Worm (Caenorhabditis elegans): ENCODE data around the gene clec-35.

clec-35 gene

DNA sequence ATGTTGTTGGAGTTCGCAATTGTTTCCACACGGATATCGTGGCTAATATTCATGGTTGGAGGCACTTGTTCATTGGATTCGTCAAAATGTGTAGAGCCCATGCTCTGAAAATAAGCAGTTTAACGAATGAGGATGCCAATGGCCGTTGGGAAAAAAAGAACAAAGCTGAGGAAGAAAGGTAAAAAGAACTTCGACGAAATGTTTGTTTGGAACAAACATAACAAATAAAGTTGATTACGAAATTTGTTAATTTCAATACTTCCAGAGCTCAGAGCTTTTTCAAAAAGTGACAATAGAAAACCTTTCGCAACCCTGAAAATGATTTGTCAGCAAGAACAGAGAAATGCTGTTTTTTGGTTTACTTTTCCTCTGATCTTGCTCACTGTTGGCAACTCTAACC is 26.2 kb upstream of the clec-35 start, which contains the start of gene F09C6.3:
TSS of gene F09C6.3 (minus strand) at position 101 of the 400 bp plus-strand sequence.
- TF ChIP-seq ztf-23 (GFP tag; IDR thresholded peaks at IDR 0.05) (no peak), ref-1 (GFP tag; conservative IDR thresholded peaks at IDR 0.05) (no peak), klf-2 (GFP tag; conservative IDR thresholded peaks at IDR 0.05) (no peak), T22C8.4 (GFP tag; IDR thresholded peaks at IDR 0.05) (no peak), tab-1 (GFP tag; IDR thresholded peaks at IDR 0.05) (no peak), flt-1 (GFP tag; IDR thresholded peaks at IDR 0.05) (no peak), med-1 (GFP tag; optimal IDR thresholded peaks at IDR 0.05; ENCODE audit: insufficient read depth) (no peak), cog-1 (tag; optimal IDR thresholded peaks at IDR 0.05) (no peak), ztf-29 (GFP tag; IDR thresholded peaks at IDR 0.05) (no peak)

ce11 chrV:16879532-16879931 is 25.7 kb upstream of the clec-35 start:
- no peak for TF ChIP-seq med-1 (GFP tag; optimal IDR thresholded peaks at IDR 0.05; ENCODE audit: insufficient read depth)
- no peak for TF ChIP-seq ztf-23 (GFP tag; IDR thresholded peaks at IDR 0.05)
- no peak for TF ChIP-seq flt-1 (GFP tag; IDR thresholded peaks at IDR 0.05)
- no peak for TF ChIP-seq tab-1 (GFP tag; IDR thresholded peaks at IDR 0.05)
- no peak for TF ChIP-seq ztf-29 (GFP tag; IDR thresholded peaks at IDR 0.05)
- TF ChIP-seq T22C8.4 (GFP tag; IDR thresholded peaks at IDR 0.05), result no peak
- TF ChIP-seq ref-1 (GFP tag; conservative IDR thresholded peaks at IDR 0.05), result no peak
- TF ChIP-seq klf-2 (GFP tag; conservative IDR thresholded peaks at IDR 0.05), result no peak
- TF ChIP-seq cog-1 (tag; optimal IDR thresholded peaks at IDR 0.05), result no peak

ce11 chrV:16874966-16875365 is 21.1 kb upstream of the clec-35 start, which contains the start of gene F49A5.10:
Gene F49A5.10, plus strand, starts transcription at chrV:16875266.
- TF ChIP-seq med-1 (GFP tag; optimal IDR thresholded peaks at IDR 0.05; ENCODE audit: insufficient read depth), result no peak
- no peak for TF ChIP-seq flt-1 (GFP tag; IDR thresholded peaks at IDR 0.05)
- TF ChIP-seq cog-1 (tag; optimal IDR thresholded peaks at IDR 0.05), result no peak
- no peak for TF ChIP-seq T22C8.4 (GFP tag; IDR thresholded peaks at IDR 0.05)
- TF ChIP-seq ztf-29 (GFP tag; IDR thresholded peaks at IDR 0.05), result no peak
- TF ChIP-seq ztf-23 (GFP tag; IDR thresholded peaks at IDR 0.05), result no peak

DNA sequence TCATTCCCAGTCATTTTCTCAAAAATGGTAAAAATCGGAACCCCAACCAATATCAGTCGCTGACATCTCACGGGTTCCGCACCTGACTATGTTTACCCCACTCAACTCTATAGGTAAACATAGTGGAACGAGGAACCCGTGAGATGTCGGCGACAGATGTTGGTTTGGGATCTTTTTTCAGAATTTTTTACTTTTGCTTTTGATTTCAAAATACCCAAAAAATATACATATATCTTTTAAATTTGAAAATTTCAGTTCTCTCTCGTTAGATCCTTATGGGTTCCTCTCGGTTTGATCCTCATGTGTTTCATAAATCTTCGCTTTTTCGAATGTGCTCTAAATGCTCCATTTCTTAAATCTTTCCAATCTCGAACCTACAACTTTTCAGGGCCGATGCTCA is 19.8 kb upstream of the clec-35 start, which contains the start of gene srw-23:
TSS of gene srw-23 (plus strand) at position 301 of the 400 bp plus-strand sequence.
- no peak for TF ChIP-seq ztf-29 (GFP tag; IDR thresholded peaks at IDR 0.05)

DNA sequence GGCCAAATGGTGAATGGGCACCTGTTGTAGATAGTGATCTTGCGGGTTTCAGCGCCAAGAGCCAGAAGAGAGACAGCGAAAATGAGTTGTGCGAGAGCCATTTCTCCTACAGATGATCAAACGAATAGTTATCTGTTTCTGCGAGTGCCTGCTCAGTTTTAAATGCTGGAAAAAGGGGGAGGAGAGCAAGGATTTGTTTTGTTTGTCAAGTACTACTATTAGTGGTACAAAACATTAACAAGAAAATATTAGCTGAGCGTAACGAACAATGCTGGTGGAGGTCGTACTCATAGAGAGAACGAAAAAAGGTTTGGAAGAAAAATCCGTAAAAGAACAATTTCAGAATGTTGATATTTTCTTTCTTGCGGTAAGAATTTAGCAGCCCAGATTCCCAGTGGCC is 17.5 kb upstream of the clec-35 start, which contains the start of gene thn-4:
TSS of gene thn-4 (minus strand) at position 101 of the 400 bp plus-strand sequence.
- TF ChIP-seq med-1 (GFP tag; optimal IDR thresholded peaks at IDR 0.05; ENCODE audit: insufficient read depth), result no peak
- TF ChIP-seq cog-1 (tag; optimal IDR thresholded peaks at IDR 0.05), result no peak

DNA sequence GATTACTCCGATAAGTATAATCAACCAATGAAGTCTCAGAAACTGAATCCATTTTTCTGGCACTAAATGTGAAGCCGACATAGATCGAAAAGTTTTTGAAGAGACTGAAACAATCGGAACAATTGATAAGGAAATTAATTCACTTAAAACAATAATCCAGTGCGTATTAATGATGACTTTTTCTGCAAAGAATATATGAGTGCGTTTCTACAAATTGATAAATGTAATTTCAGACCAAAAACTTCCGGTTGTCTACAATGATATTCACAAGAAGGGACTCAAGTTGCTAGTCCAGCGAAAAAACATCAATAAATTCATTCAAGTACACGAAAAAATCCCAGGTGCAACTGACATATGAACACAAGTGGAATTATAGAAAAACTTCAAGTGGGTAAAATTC is 15.9 kb upstream of the clec-35 start, which contains the start of gene clec-33:
TSS of gene clec-33 (minus strand) at position 101 of the 400 bp plus-strand sequence.
- TF ChIP-seq flt-1 (GFP tag; IDR thresholded peaks at IDR 0.05) (no peak), ref-1 (GFP tag; conservative IDR thresholded peaks at IDR 0.05) (no peak), klf-2 (GFP tag; conservative IDR thresholded peaks at IDR 0.05) (no peak), tab-1 (GFP tag; IDR thresholded peaks at IDR 0.05) (no peak), ztf-29 (GFP tag; IDR thresholded peaks at IDR 0.05) (no peak), T22C8.4 (GFP tag; IDR thresholded peaks at IDR 0.05) (no peak)

DNA sequence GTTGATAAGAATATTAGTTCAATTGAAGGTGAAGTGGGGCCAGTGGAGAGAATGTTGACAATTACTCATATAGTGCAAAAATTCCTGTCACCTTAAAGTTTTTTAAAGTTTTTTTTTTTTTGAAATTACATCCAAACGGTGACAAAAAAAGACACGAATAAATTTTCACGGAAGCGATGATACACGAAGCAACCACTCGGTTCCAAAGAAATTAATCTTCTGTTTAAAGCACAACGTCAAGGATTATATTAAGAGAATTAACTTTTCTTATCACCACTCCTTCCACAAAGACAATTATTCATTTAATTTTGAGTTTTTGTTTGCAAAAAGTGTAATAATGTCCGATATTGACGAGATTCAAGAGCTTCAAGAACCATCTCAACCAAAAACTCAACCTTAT is 11.5 kb upstream of the clec-35 start, which contains the start of gene clec-28:
TSS of gene clec-28 (plus strand) at position 301 of the 400 bp plus-strand sequence.
- TF ChIP-seq flt-1 (GFP tag; IDR thresholded peaks at IDR 0.05), result no peak
- no peak for TF ChIP-seq T22C8.4 (GFP tag; IDR thresholded peaks at IDR 0.05)
- TF ChIP-seq ref-1 (GFP tag; conservative IDR thresholded peaks at IDR 0.05), result no peak

DNA sequence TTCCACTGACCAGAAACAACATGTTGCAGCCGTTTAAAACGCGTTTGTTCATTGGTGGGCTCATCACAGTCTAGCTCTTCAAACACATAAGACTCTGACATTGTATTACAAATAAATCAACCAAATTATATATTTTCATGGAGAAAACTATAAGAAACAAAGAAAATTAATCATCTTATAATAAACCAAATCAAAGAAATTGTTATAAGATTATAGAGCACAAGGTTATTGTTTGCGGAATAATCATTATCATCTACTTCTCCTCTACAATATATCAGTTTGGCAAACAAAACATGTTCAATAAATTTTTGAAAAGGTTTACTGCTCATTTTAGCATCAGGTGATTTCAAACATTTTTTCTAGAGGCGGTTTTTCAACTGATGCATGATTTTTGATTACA is 7.9 kb upstream of the clec-35 start, which contains the start of the genes clec-32 and clec-24:
TSS of gene clec-32 (minus strand) at position 101 of the 400 bp plus-strand sequence.
TSS of gene clec-24 (plus strand) at position 294 of the 400 bp plus-strand sequence.
- TF ChIP-seq flt-1 (GFP tag; IDR thresholded peaks at IDR 0.05) (no peak), T22C8.4 (GFP tag; IDR thresholded peaks at IDR 0.05) (no peak), cog-1 (tag; optimal IDR thresholded peaks at IDR 0.05) (no peak), ztf-29 (GFP tag; IDR thresholded peaks at IDR 0.05) (no peak), klf-2 (GFP tag; conservative IDR thresholded peaks at IDR 0.05) (no peak), tab-1 (GFP tag; IDR thresholded peaks at IDR 0.05) (no peak), ref-1 (GFP tag; conservative IDR thresholded peaks at IDR 0.05) (no peak), med-1 (GFP tag; optimal IDR thresholded peaks at IDR 0.05; ENCODE audit: insufficient read depth) (no peak)

ce11 chrV:16857977-16858479 is 4.2 kb upstream of the clec-35 start, which contains the start of the genes clec-31 and clec-22:
Gene clec-31, minus strand, starts transcription at chrV:16858077.
Gene clec-22, plus strand, starts transcription at chrV:16858429.
- TF ChIP-seq ztf-23 (GFP tag; IDR thresholded peaks at IDR 0.05), result no peak

- TF ChIP-seq T22C8.4 (GFP tag; IDR thresholded peaks at IDR 0.05) (no peak), ztf-23 (GFP tag; IDR thresholded peaks at IDR 0.05) (no peak), med-1 (GFP tag; optimal IDR thresholded peaks at IDR 0.05; ENCODE audit: insufficient read depth) (no peak), cog-1 (tag; optimal IDR thresholded peaks at IDR 0.05) (no peak), klf-2 (GFP tag; conservative IDR thresholded peaks at IDR 0.05) (no peak), ztf-29 (GFP tag; IDR thresholded peaks at IDR 0.05) (no peak), tab-1 (GFP tag; IDR thresholded peaks at IDR 0.05) (no peak), flt-1 (GFP tag; IDR thresholded peaks at IDR 0.05) (no peak), ref-1 (GFP tag; conservative IDR thresholded peaks at IDR 0.05) (no peak)
Measured at ce11 chrV:16852002-16852401, 1.9 kb downstream of the clec-35 start, which contains the start of gene clec-37. Gene clec-37, minus strand, starts transcription at chrV:16852102.

- no peak for TF ChIP-seq ztf-29 (GFP tag; IDR thresholded peaks at IDR 0.05)
- TF ChIP-seq T22C8.4 (GFP tag; IDR thresholded peaks at IDR 0.05), result no peak
- no peak for TF ChIP-seq ztf-23 (GFP tag; IDR thresholded peaks at IDR 0.05)
- no peak for TF ChIP-seq med-1 (GFP tag; optimal IDR thresholded peaks at IDR 0.05; ENCODE audit: insufficient read depth)
- TF ChIP-seq cog-1 (tag; optimal IDR thresholded peaks at IDR 0.05), result no peak
- no peak for TF ChIP-seq klf-2 (GFP tag; conservative IDR thresholded peaks at IDR 0.05)
- no peak for TF ChIP-seq tab-1 (GFP tag; IDR thresholded peaks at IDR 0.05)
- no peak for TF ChIP-seq ref-1 (GFP tag; conservative IDR thresholded peaks at IDR 0.05)
- no peak for TF ChIP-seq flt-1 (GFP tag; IDR thresholded peaks at IDR 0.05)
Measured at ce11 chrV:16848498-16848897, 5.4 kb downstream of the clec-35 start, which contains the start of the genes clec-36 and clec-26. Gene clec-36, minus strand, starts transcription at chrV:16848598. Gene clec-26, plus strand, starts transcription at chrV:16848611.
